Fruit fly (Drosophila melanogaster): ENCODE measurements around the gene Sec61gamma.

Sec61gamma gene

DNA sequence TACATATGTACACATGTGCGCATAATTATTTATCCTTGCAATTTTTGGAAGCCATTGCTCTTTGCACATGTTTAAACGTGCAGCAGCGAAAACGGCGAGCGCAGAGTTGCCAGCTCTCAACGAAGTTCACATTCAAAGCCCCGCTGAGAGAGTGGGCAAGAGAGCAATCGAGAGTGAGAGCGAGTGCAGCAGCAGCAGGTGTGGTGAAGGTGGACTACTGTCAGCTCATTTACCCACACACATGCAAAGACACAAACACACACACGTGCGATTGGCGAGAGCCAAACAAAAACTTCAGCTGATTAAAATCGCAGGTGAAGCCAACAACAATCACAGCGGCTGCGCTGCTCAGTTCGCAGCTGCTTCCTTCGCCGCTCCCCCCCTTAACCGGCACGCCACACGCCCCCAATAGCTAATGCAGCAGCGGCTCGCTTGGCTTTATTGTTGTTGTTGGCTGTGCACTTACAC, 11.7 kb upstream of the Sec61gamma start:
- no peak for TF ChIP-seq CG1620 (GFP tag; optimal IDR thresholded peaks at IDR 0.05)
- TF ChIP-seq kay (GFP tag; ENCODE audit: borderline replicate concordance): no peak
- TF ChIP-seq bab1 (GFP tag; optimal IDR thresholded peaks at IDR 0.05): peak; percentile 16
- peak; percentile 17 for TF ChIP-seq CG12768 (GFP tag; optimal IDR thresholded peaks at IDR 0.05)
- TF ChIP-seq toe (GFP tag; optimal IDR thresholded peaks at IDR 0.05): no peak
- TF ChIP-seq Crg-1 (GFP tag; optimal IDR thresholded peaks at IDR 0.05): no peak
- TF ChIP-seq cnc (optimal IDR thresholded peaks at IDR 0.05): no peak
- TF ChIP-seq pad (GFP tag; optimal IDR thresholded peaks at IDR 0.05): peak; percentile 78
- peak; percentile 10 for TF ChIP-seq CG7101 (tag; optimal IDR thresholded peaks at IDR 0.05)
- TF ChIP-seq CG7045 (GFP tag; optimal IDR thresholded peaks at IDR 0.05): no peak
- no peak for TF ChIP-seq CG33017 (tag; optimal IDR thresholded peaks at IDR 0.05)
- no peak for TF ChIP-seq CG5204 (GFP tag; optimal IDR thresholded peaks at IDR 0.05)
- TF ChIP-seq CG11617 (GFP tag; optimal IDR thresholded peaks at IDR 0.05): peak; percentile 12
- peak; percentile 60 for TF ChIP-seq tj (GFP tag; optimal IDR thresholded peaks at IDR 0.05)
- peak; percentile 64 for TF ChIP-seq cic (GFP tag; optimal IDR thresholded peaks at IDR 0.05)
- no peak for TF ChIP-seq Clk (GFP tag; optimal IDR thresholded peaks at IDR 0.05)
- TF ChIP-seq Mnt (GFP tag; optimal IDR thresholded peaks at IDR 0.05): peak; percentile 90
- TF ChIP-seq CG14711 (tag; optimal IDR thresholded peaks at IDR 0.05): peak; percentile 25
- no peak for TF ChIP-seq ovo (GFP tag; optimal IDR thresholded peaks at IDR 0.05)
- no peak for TF ChIP-seq Hr96 (GFP tag; optimal IDR thresholded peaks at IDR 0.05)

DNA sequence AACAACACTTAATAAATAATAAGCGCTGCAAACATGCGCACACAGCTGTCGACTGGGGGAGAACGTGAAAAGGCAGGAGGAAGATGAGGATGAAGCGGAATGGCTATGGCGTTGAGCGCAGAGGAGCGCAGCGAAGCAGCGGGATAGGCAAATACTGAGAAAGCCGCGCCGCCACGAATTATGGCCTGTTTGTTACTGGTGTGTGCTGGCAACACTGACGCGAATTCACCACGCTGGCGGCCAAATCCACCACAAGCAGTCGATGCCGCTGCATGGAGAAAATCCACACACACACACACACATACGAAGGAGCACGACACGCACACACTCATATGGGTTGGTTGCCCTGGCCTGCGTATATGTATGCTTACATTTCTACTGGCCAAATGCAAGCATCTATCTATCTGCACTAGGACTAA, 6.1 kb upstream of the Sec61gamma start:
- TF ChIP-seq CG7101 (tag; optimal IDR thresholded peaks at IDR 0.05) (peak; percentile 13), toe (GFP tag; optimal IDR thresholded peaks at IDR 0.05) (no peak), CG11617 (GFP tag; optimal IDR thresholded peaks at IDR 0.05) (peak; percentile 9), pad (GFP tag; optimal IDR thresholded peaks at IDR 0.05) (peak; percentile 98), bab1 (GFP tag; optimal IDR thresholded peaks at IDR 0.05) (peak; percentile 27), CG12768 (GFP tag; optimal IDR thresholded peaks at IDR 0.05) (peak; percentile 4), CG7045 (GFP tag; optimal IDR thresholded peaks at IDR 0.05) (no peak), Crg-1 (GFP tag; optimal IDR thresholded peaks at IDR 0.05) (no peak), cic (GFP tag; optimal IDR thresholded peaks at IDR 0.05) (peak; percentile 6), CG14711 (tag; optimal IDR thresholded peaks at IDR 0.05) (peak; percentile 71), cnc (optimal IDR thresholded peaks at IDR 0.05) (no peak), CG33017 (tag; optimal IDR thresholded peaks at IDR 0.05) (peak; percentile 19), Mnt (GFP tag; optimal IDR thresholded peaks at IDR 0.05) (peak; percentile 50), CG1620 (GFP tag; optimal IDR thresholded peaks at IDR 0.05) (peak; percentile 4), ovo (GFP tag; optimal IDR thresholded peaks at IDR 0.05) (no peak), Clk (GFP tag; optimal IDR thresholded peaks at IDR 0.05) (no peak), Hr96 (GFP tag; optimal IDR thresholded peaks at IDR 0.05) (no peak), CG5204 (GFP tag; optimal IDR thresholded peaks at IDR 0.05) (no peak), kay (GFP tag; ENCODE audit: borderline replicate concordance) (no peak), tj (GFP tag; optimal IDR thresholded peaks at IDR 0.05) (peak; percentile 5)

DNA sequence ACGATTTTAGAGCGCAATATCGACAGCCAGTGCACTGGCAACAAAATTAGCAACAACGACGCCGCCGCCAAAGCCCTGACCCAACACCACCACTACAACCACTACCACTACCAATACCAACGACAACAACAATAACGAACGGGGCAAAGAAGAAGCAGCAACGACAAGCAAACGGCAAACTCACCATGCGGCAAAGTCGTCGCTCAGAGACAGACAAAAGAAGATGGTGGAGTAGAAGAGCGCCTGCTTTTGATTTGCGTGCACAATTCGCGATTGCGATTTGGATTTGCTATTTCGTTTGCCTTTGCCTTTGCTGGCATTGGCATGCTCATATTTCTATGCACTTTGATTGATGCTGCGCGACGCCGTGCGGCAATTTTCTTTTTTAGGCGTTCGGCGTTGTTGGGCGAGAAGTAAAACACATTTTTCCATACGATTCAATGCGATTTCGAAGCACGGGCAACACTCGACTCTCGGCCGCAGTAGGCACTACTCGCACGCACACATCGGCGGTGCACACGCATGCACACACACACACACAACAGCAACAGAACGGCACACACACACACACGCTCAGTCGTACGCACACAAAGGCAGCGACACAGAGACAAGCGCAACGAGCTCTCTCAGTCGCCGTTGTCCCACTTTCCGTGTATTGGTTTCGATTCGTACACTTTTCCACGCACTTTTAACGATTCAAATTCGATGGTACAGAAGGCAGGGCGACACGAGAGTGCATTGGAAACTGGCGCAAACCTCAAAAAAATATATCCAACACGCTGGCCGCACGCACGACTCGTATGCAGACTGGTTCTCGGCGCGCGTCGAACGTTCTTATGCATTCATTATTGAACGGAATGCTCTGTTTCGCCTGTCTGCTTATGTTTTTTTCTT, 5.4 kb upstream of the Sec61gamma start:
- no peak for TF ChIP-seq ovo (GFP tag; optimal IDR thresholded peaks at IDR 0.05)
- TF ChIP-seq CG11617 (GFP tag; optimal IDR thresholded peaks at IDR 0.05): no peak
- no peak for TF ChIP-seq Clk (GFP tag; optimal IDR thresholded peaks at IDR 0.05)
- TF ChIP-seq CG7101 (tag; optimal IDR thresholded peaks at IDR 0.05): peak; percentile 26
- TF ChIP-seq CG14711 (tag; optimal IDR thresholded peaks at IDR 0.05): no peak
- TF ChIP-seq cnc (optimal IDR thresholded peaks at IDR 0.05): no peak
- TF ChIP-seq Mnt (GFP tag; optimal IDR thresholded peaks at IDR 0.05): peak; percentile 4
- peak; percentile 26 for TF ChIP-seq tj (GFP tag; optimal IDR thresholded peaks at IDR 0.05)
- TF ChIP-seq toe (GFP tag; optimal IDR thresholded peaks at IDR 0.05): no peak
- TF ChIP-seq cic (GFP tag; optimal IDR thresholded peaks at IDR 0.05): no peak
- TF ChIP-seq CG33017 (tag; optimal IDR thresholded peaks at IDR 0.05): no peak
- peak; percentile 96 for TF ChIP-seq pad (GFP tag; optimal IDR thresholded peaks at IDR 0.05)
- no peak for TF ChIP-seq CG1620 (GFP tag; optimal IDR thresholded peaks at IDR 0.05)
- no peak for TF ChIP-seq Hr96 (GFP tag; optimal IDR thresholded peaks at IDR 0.05)
- no peak for TF ChIP-seq CG5204 (GFP tag; optimal IDR thresholded peaks at IDR 0.05)
- TF ChIP-seq bab1 (GFP tag; optimal IDR thresholded peaks at IDR 0.05): peak; percentile 48
- TF ChIP-seq Crg-1 (GFP tag; optimal IDR thresholded peaks at IDR 0.05): no peak
- TF ChIP-seq CG12768 (GFP tag; optimal IDR thresholded peaks at IDR 0.05): no peak
- TF ChIP-seq kay (GFP tag; ENCODE audit: borderline replicate concordance): no peak
- TF ChIP-seq CG7045 (GFP tag; optimal IDR thresholded peaks at IDR 0.05): no peak

DNA sequence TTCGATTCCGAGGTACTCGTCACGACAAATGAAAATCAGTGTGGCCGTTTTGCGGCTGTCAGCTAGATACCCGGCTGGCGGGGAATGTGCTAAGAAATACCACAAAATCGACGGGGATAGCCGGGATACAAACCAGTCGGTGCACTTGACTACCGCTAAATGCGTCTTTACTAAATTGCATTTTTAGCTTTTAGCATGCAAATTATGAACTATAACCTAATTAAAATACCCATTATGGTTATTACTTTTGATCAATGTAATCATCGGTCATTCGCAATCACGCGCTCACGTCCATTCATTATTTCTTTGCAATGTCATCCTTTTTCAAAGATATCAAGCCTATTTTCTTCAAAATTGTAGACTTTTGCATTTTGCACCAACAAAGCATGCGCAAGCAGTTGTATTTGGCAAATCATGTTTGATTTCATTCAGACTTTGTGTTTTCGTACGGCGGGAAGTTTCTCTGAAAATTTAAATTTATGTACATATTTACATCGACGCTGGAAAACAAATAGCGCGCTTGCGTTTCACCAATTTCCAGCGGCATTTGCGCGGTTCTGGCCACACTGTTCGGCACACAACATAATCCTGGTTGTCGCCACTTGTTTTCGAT, 4.7 kb upstream of the Sec61gamma start, which contains the start of gene Rcd-1:
Rcd-1 (plus strand) TSS at position 440 of the 613 bp plus-strand sequence.
- no peak for TF ChIP-seq Mnt (GFP tag; optimal IDR thresholded peaks at IDR 0.05)
- TF ChIP-seq Clk (GFP tag; optimal IDR thresholded peaks at IDR 0.05): no peak
- TF ChIP-seq CG7101 (tag; optimal IDR thresholded peaks at IDR 0.05): no peak
- TF ChIP-seq toe (GFP tag; optimal IDR thresholded peaks at IDR 0.05): no peak

DNA sequence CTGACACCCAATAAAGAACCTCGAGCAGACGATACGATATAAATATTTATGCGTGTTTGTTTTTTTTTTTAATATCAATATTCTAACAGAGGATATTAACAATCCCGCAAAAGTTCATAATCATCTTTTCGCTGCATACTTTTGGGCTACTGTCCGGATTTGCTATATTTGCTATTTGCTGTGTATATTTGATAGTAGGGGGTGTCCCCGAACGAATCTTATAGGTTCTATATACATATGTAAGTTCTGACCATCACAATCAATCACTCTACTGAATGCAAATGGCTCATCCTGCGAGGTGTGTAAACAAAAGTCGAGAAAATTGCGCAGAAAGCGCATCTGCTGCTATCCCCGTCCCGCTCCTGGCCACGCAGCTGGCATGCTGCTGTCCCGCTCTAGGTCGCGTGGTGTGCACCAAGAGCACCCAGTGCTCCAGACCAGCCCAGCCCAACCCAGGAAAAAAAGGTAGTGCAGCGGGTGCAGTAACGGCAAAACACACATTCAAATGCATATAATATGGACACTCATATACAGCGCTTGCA, 2.3 kb upstream of the Sec61gamma start:
- TF ChIP-seq CG11617 (GFP tag; optimal IDR thresholded peaks at IDR 0.05) (no peak), CG7045 (GFP tag; optimal IDR thresholded peaks at IDR 0.05) (no peak), pad (GFP tag; optimal IDR thresholded peaks at IDR 0.05) (peak; percentile 70), bab1 (GFP tag; optimal IDR thresholded peaks at IDR 0.05) (peak; percentile 24), toe (GFP tag; optimal IDR thresholded peaks at IDR 0.05) (no peak), CG5204 (GFP tag; optimal IDR thresholded peaks at IDR 0.05) (no peak), Clk (GFP tag; optimal IDR thresholded peaks at IDR 0.05) (no peak), kay (GFP tag; ENCODE audit: borderline replicate concordance) (no peak)
